Fruit fly (Drosophila melanogaster) whole organism, embryonic: ENCODE results near the gene CG11374.

Source experiments
- Asciz ChIP-seq: fragments of 200-800 bp; sonication (Bioruptor generic); optimal IDR thresholded peaks from 2 replicates; lab custom pipeline; 2017; ENCODE audit warnings: missing biosample characterization, mild to moderate bottlenecking, missing genetic modification characterization, missing genetic modification reagents
- Atf-2 ChIP-seq: fragments of 200-800 bp; sonication (Bioruptor generic); optimal IDR thresholded peaks from 2 replicates; lab custom pipeline; 2016; ENCODE audit warnings: missing biosample characterization, missing genetic modification characterization
- Bteb2 ChIP-seq: fragments of 200-800 bp; sonication (Bioruptor generic); optimal IDR thresholded peaks from 2 replicates; lab custom pipeline; 2016; ENCODE audit warnings: missing biosample characterization, missing genetic modification characterization
- CG10267 ChIP-seq: fragments of 200-800 bp; sonication (Bioruptor generic); optimal IDR thresholded peaks from 2 replicates; lab custom pipeline; 2018; ENCODE audit warnings: missing biosample characterization, mild to moderate bottlenecking, missing genetic modification characterization, moderate library complexity
- CG11696 ChIP-seq: fragments of 200-800 bp; sonication (Bioruptor generic); IDR thresholded peaks from 2 replicates; pipeline ENCODE4 v1.3.6; 2022; ENCODE audit warnings: missing biosample characterization, missing genetic modification characterization
- CG12942 ChIP-seq: fragments of 200-800 bp; sonication (Bioruptor generic); optimal IDR thresholded peaks from 3 replicates; lab custom pipeline; 2016; ENCODE audit warnings: missing biosample characterization, missing genetic modification characterization
- CG13287 ChIP-seq: fragments of 200-800 bp; sonication (Bioruptor generic); IDR thresholded peaks from 2 replicates; pipeline ENCODE4 v1.3.6; 2022; ENCODE audit warnings: missing biosample characterization, missing genetic modification characterization; ENCODE audit not compliant: partially characterized antibody
- CG13624 ChIP-seq: fragments of 200-800 bp; sonication (Bioruptor generic); optimal IDR thresholded peaks from 2 replicates; lab custom pipeline; 2016; ENCODE audit warnings: missing biosample characterization, missing genetic modification characterization
- CG14667 ChIP-seq: fragments of 200-800 bp; sonication (Bioruptor generic); IDR thresholded peaks from 2 replicates; pipeline ENCODE4 v1.3.6; 2022; ENCODE audit warnings: missing biosample characterization, missing genetic modification characterization
- CG14710 ChIP-seq: fragments of 200-800 bp; sonication (Bioruptor generic); optimal IDR thresholded peaks from 3 replicates; lab custom pipeline; 2019; ENCODE audit warnings: missing biosample characterization, mild to moderate bottlenecking, missing genetic modification characterization, moderate library complexity
- CG15514 ChIP-seq: fragments of 200-800 bp; sonication (Bioruptor generic); optimal IDR thresholded peaks from 3 replicates; lab custom pipeline; 2017; ENCODE audit warnings: missing biosample characterization, missing genetic modification characterization, mild to moderate bottlenecking, moderate library complexity, missing genetic modification reagents
- CG15696 ChIP-seq: fragments of 200-800 bp; sonication (Bioruptor generic); optimal IDR thresholded peaks from 2 replicates; lab custom pipeline; 2019; ENCODE audit warnings: missing biosample characterization, mild to moderate bottlenecking, missing genetic modification characterization, moderate library complexity
- CG17829 ChIP-seq: fragments of 200-800 bp; optimal IDR thresholded peaks from 2 replicates; lab custom pipeline; 2019; ENCODE audit warnings: missing biosample characterization, mild to moderate bottlenecking, missing genetic modification characterization, moderate library complexity
- CG18619 ChIP-seq: fragments of 200-800 bp; sonication (Bioruptor generic); optimal IDR thresholded peaks from 3 replicates; lab custom pipeline; 2017; ENCODE audit warnings: missing biosample characterization, mild to moderate bottlenecking, missing genetic modification characterization
- CG2116 ChIP-seq: fragments of 200-800 bp; sonication (Bioruptor generic); optimal IDR thresholded peaks from 3 replicates; lab custom pipeline; 2018; ENCODE audit warnings: missing biosample characterization, mild to moderate bottlenecking, missing genetic modification characterization
- CG2120 ChIP-seq: fragments of 200-800 bp; sonication (Bioruptor generic); optimal IDR thresholded peaks from 3 replicates; lab custom pipeline; 2016; ENCODE audit warnings: missing biosample characterization, missing genetic modification characterization
- CG2129 ChIP-seq: fragments of 200-800 bp; sonication (Bioruptor generic); IDR thresholded peaks from 2 replicates; pipeline ENCODE4 v1.3.6; 2022; ENCODE audit warnings: missing biosample characterization, missing genetic modification characterization; ENCODE audit not compliant: partially characterized antibody
- CG2889 ChIP-seq: fragments of 200-800 bp; sonication (Bioruptor generic); IDR thresholded peaks from 3 replicates; pipeline ENCODE4 v1.3.6; 2022; ENCODE audit warnings: missing biosample characterization, missing genetic modification characterization
- CG31388 ChIP-seq: fragments of 200-800 bp; sonication (Bioruptor generic); optimal IDR thresholded peaks from 2 replicates; lab custom pipeline; 2016; ENCODE audit warnings: missing biosample characterization, missing genetic modification characterization
- CG32767 ChIP-seq: fragments of 200-800 bp; sonication (Bioruptor generic); IDR thresholded peaks from 2 replicates; pipeline ENCODE4 v1.3.6; 2022; ENCODE audit warnings: missing biosample characterization, missing genetic modification characterization
- CG4854 ChIP-seq: fragments of 200-800 bp; sonication (Bioruptor generic); optimal IDR thresholded peaks from 2 replicates; lab custom pipeline; 2016; ENCODE audit warnings: missing biosample characterization, missing genetic modification characterization, inconsistent platforms
- CG6765 ChIP-seq: fragments of 200-800 bp; sonication (Bioruptor generic); optimal IDR thresholded peaks from 3 replicates; lab custom pipeline; 2017; ENCODE audit warnings: missing biosample characterization, mild to moderate bottlenecking, missing genetic modification characterization
- CG8388 ChIP-seq: fragments of 200-800 bp; sonication (Bioruptor generic); optimal IDR thresholded peaks from 2 replicates; lab custom pipeline; 2019; ENCODE audit warnings: missing biosample characterization, mild to moderate bottlenecking, missing genetic modification characterization, moderate library complexity
- CG8924 ChIP-seq: fragments of 200-800 bp; optimal IDR thresholded peaks from 3 replicates; lab custom pipeline; 2019; ENCODE audit warnings: missing biosample characterization, mild to moderate bottlenecking, missing genetic modification characterization, moderate library complexity
- CG9215 ChIP-seq: fragments of 200-800 bp; sonication (Bioruptor generic); IDR thresholded peaks from 2 replicates; pipeline ENCODE4 v1.3.6; 2022; ENCODE audit warnings: missing biosample characterization, missing genetic modification characterization
- CG9609 ChIP-seq: fragments of 200-800 bp; sonication (Bioruptor generic); optimal IDR thresholded peaks from 3 replicates; lab custom pipeline; 2016; ENCODE audit warnings: missing biosample characterization, missing genetic modification characterization
- CG9797 ChIP-seq: fragments of 200-800 bp; sonication (Bioruptor generic); optimal IDR thresholded peaks from 3 replicates; lab custom pipeline; 2018; ENCODE audit warnings: missing biosample characterization, mild to moderate bottlenecking, missing genetic modification characterization
- CHES-1-like ChIP-seq: fragments of 200-800 bp; sonication (Bioruptor generic); optimal IDR thresholded peaks from 2 replicates; lab custom pipeline; 2016; ENCODE audit warnings: missing biosample characterization, missing genetic modification characterization
- Dfd ChIP-seq, 2 experiments: fragments of >200 bp; optimal IDR thresholded peaks; 2 replicates each; lab custom pipeline; 2017; ENCODE audit warnings: missing biosample characterization in 2 of 2, missing genetic modification characterization in 2 of 2
- Drgx ChIP-seq: fragments of 200-800 bp; sonication (Bioruptor generic); IDR thresholded peaks from 2 replicates; pipeline ENCODE4 v1.3.6; 2022; ENCODE audit warnings: missing biosample characterization, missing genetic modification characterization
- E2f1 ChIP-seq: fragments of 200-800 bp; sonication (Bioruptor generic); IDR thresholded peaks from 2 replicates; pipeline ENCODE4 v1.3.6; 2022; ENCODE audit warnings: missing biosample characterization, missing genetic modification characterization
- Ets65A ChIP-seq: fragments of 200-800 bp; sonication (Bioruptor generic); peaks from one replicate; lab custom pipeline; 2016; ENCODE audit warnings: missing biosample characterization, missing genetic modification characterization
- H2.0 ChIP-seq: fragments of 200-800 bp; sonication (Bioruptor generic); IDR thresholded peaks from 2 replicates; pipeline ENCODE4 v1.3.6; 2022; ENCODE audit warnings: missing biosample characterization, missing genetic modification characterization
- HLH54F ChIP-seq: fragments of 200-800 bp; sonication (Bioruptor generic); optimal IDR thresholded peaks from 3 replicates; lab custom pipeline; 2016; ENCODE audit warnings: missing biosample characterization, missing genetic modification characterization
- Nf-YA ChIP-seq: fragments of 200-800 bp; sonication (Bioruptor generic); IDR thresholded peaks from 2 replicates; pipeline ENCODE4 v1.3.6; 2022; ENCODE audit warnings: missing biosample characterization, missing genetic modification characterization
- Sry-β ChIP-seq: fragments of 200-800 bp; sonication (Bioruptor generic); optimal IDR thresholded peaks from 2 replicates; lab custom pipeline; 2018; ENCODE audit warnings: missing biosample characterization, mild to moderate bottlenecking, missing genetic modification characterization, moderate library complexity
- TFAM ChIP-seq: fragments of 200-800 bp; sonication (Bioruptor generic); optimal IDR thresholded peaks from 2 replicates; lab custom pipeline; 2017; ENCODE audit warnings: missing biosample characterization, missing genetic modification characterization, inconsistent platforms
- chif ChIP-seq, 2 experiments: fragments of 200-800 bp; sonication (Bioruptor generic); optimal IDR thresholded peaks; 3 replicates each; lab custom pipeline; 2016; ENCODE audit warnings: missing biosample characterization in 2 of 2, missing genetic modification characterization in 2 of 2
- dmrt11E ChIP-seq: fragments of 200-800 bp; sonication (Bioruptor generic); optimal IDR thresholded peaks from 3 replicates; lab custom pipeline; 2018; ENCODE audit warnings: missing biosample characterization, mild to moderate bottlenecking, missing genetic modification characterization, moderate library complexity
- dpn ChIP-seq, 2 experiments: fragments of 200-800 bp; sonication (Bioruptor generic); optimal IDR thresholded peaks; 3 replicates each; lab custom pipeline; 2016; ENCODE audit warnings: missing biosample characterization in 2 of 2, missing genetic modification characterization in 2 of 2
- ems ChIP-seq: fragments of 200-800 bp; sonication (Bioruptor generic); optimal IDR thresholded peaks from 3 replicates; lab custom pipeline; 2016; ENCODE audit warnings: missing biosample characterization, missing genetic modification characterization
- ftz-f1 ChIP-seq: fragments of 200-800 bp; sonication (Bioruptor generic); optimal IDR thresholded peaks from 2 replicates; lab custom pipeline; 2016; ENCODE audit warnings: missing biosample characterization, missing genetic modification characterization
- grn ChIP-seq: fragments of 200-800 bp; sonication (Bioruptor generic); optimal IDR thresholded peaks from 3 replicates; lab custom pipeline; 2017; ENCODE audit warnings: missing biosample characterization, missing genetic modification characterization
- ind ChIP-seq: fragments of 200-800 bp; sonication (Bioruptor generic); optimal IDR thresholded peaks from 3 replicates; lab custom pipeline; 2016; ENCODE audit warnings: missing biosample characterization, missing genetic modification characterization
- knrl ChIP-seq: fragments of 200-800 bp; sonication (Bioruptor generic); IDR thresholded peaks from 3 replicates; pipeline ENCODE4 v1.3.6; 2022; ENCODE audit warnings: missing biosample characterization, missing genetic modification characterization; ENCODE audit not compliant: partially characterized antibody
- luna ChIP-seq: fragments of 200-800 bp; sonication (Bioruptor generic); optimal IDR thresholded peaks from 2 replicates; lab custom pipeline; 2016; ENCODE audit warnings: missing biosample characterization, missing genetic modification characterization
- pnt ChIP-seq: fragments of 200-800 bp; sonication (Bioruptor generic); optimal IDR thresholded peaks from 3 replicates; lab custom pipeline; 2016; ENCODE audit warnings: missing biosample characterization, missing genetic modification characterization
- ranshi ChIP-seq: fragments of 200-800 bp; sonication (Bioruptor generic); IDR thresholded peaks from 2 replicates; pipeline ENCODE4 v1.3.6; 2022; ENCODE audit warnings: missing biosample characterization, missing genetic modification characterization
- salm ChIP-seq: fragments of 200-800 bp; sonication (Bioruptor generic); optimal IDR thresholded peaks from 2 replicates; lab custom pipeline; 2018; ENCODE audit warnings: missing biosample characterization, mild to moderate bottlenecking, missing genetic modification characterization
- stwl ChIP-seq: fragments of 200-800 bp; sonication (Bioruptor generic); optimal IDR thresholded peaks from 3 replicates; lab custom pipeline; 2018; ENCODE audit warnings: missing biosample characterization, mild to moderate bottlenecking, missing genetic modification characterization, moderate library complexity
- zen ChIP-seq: fragments of 200-800 bp; sonication (Bioruptor generic); optimal IDR thresholded peaks from 3 replicates; lab custom pipeline; 2018; ENCODE audit warnings: missing biosample characterization, mild to moderate bottlenecking, missing genetic modification characterization, moderate library complexity
- zen2 ChIP-seq: fragments of 200-800 bp; sonication (Bioruptor generic); IDR thresholded peaks from 3 replicates; pipeline ENCODE4 v1.3.6; 2022; ENCODE audit warnings: missing biosample characterization, missing genetic modification characterization; ENCODE audit not compliant: partially characterized antibody

CG11374 gene

dm6 chr2L:114429-114828, 38.3 kb downstream of the CG11374 start, which contains the start of gene ND-15 (continued):
- TF ChIP-seq CG4854 (GFP tag; lab: Kevin White, UChicago): no peak
- no peak for TF ChIP-seq Sry-β
- peak; percentile 14 for TF ChIP-seq CG14710 (tag; lab: Kevin White, UChicago)
- TF ChIP-seq chif (GFP tag; optimal IDR thresholded peaks at IDR 0.05; lab: Kevin White, UChicago): no peak
- TF ChIP-seq CG32767: no peak
- no peak for TF ChIP-seq ftz-f1 (GFP tag; lab: Kevin White, UChicago)
- peak; percentile 86 for TF ChIP-seq CG15514 (GFP tag; lab: Kevin White, UChicago)
- TF ChIP-seq CG31388: no peak
- TF ChIP-seq CG18619 (GFP tag; lab: Kevin White, UChicago): no peak
- no peak for TF ChIP-seq ems (GFP tag; lab: Kevin White, UChicago)
- no peak for TF ChIP-seq Dfd (GFP tag; optimal IDR thresholded peaks at IDR 0.05; lab: Kevin White, UChicago)
- no peak for TF ChIP-seq salm (tag; lab: Kevin White, UChicago)
- no peak for TF ChIP-seq dpn (GFP tag; optimal IDR thresholded peaks at IDR 0.05; lab: Kevin White, UChicago)
- TF ChIP-seq CG15696 (tag; lab: Kevin White, UChicago): no peak
- TF ChIP-seq CG8388: no peak
- TF ChIP-seq dmrt11E (tag; lab: Kevin White, UChicago): no peak
- TF ChIP-seq CG17829 (tag; lab: Kevin White, UChicago): no peak
- TF ChIP-seq zen2 (GFP tag; lab: Robert Waterston, UW): peak; percentile 46; the same call in 1 of the 3 replicates
- no peak for TF ChIP-seq CG14667 (GFP tag; lab: Robert Waterston, UW)
- TF ChIP-seq ranshi (GFP tag; lab: Robert Waterston, UW): no peak
- peak; percentile 73; the same call in 2 of the 3 replicates for TF ChIP-seq knrl (GFP tag; lab: Robert Waterston, UW)
- no peak for TF ChIP-seq CG8924 (tag; lab: Kevin White, UChicago)
- TF ChIP-seq CG2116: peak; percentile 93
- no peak for TF ChIP-seq CG9609 (GFP tag; lab: Kevin White, UChicago)
- no peak for TF ChIP-seq TFAM (GFP tag; lab: Kevin White, UChicago)
- TF ChIP-seq HLH54F (GFP tag; lab: Kevin White, UChicago): no peak
- TF ChIP-seq Drgx: no peak
- TF ChIP-seq Bteb2 (GFP tag; lab: Kevin White, UChicago): no peak
- TF ChIP-seq CG2129 (GFP tag; lab: Robert Waterston, UW): peak; percentile 45; the same call in 1 of the 2 replicates
- no peak for TF ChIP-seq Asciz (GFP tag; lab: Kevin White, UChicago)
- TF ChIP-seq CG12942: no peak
- no peak for TF ChIP-seq CG9797
- TF ChIP-seq grn: no peak
- no peak for TF ChIP-seq CG2120 (GFP tag; lab: Kevin White, UChicago)
- TF ChIP-seq H2.0 (GFP tag; lab: Robert Waterston, UW): no peak
- peak; percentile 84 for TF ChIP-seq CG13287 (GFP tag; lab: Robert Waterston, UW)
- no peak for TF ChIP-seq E2f1 (GFP tag; lab: Robert Waterston, UW)
- no peak for TF ChIP-seq Atf-2 (GFP tag; lab: Kevin White, UChicago)
- no peak for TF ChIP-seq CG13624
- no peak for TF ChIP-seq Nf-YA (GFP tag; lab: Robert Waterston, UW)
- no peak for TF ChIP-seq CG10267 (tag; lab: Kevin White, UChicago)
- no peak for TF ChIP-seq pnt (GFP tag; lab: Kevin White, UChicago)
- TF ChIP-seq CG11696: no peak
- peak; percentile 44 for TF ChIP-seq stwl (tag; lab: Kevin White, UChicago)
- TF ChIP-seq CG9215 (GFP tag; lab: Robert Waterston, UW): no peak
- TF ChIP-seq CG6765: no peak
- no peak for TF ChIP-seq luna (GFP tag; lab: Kevin White, UChicago)
- TF ChIP-seq Ets65A: no peak
- TF ChIP-seq zen (tag; lab: Kevin White, UChicago): no peak
- no peak for TF ChIP-seq ind
- no peak for TF ChIP-seq CHES-1-like
- no peak for TF ChIP-seq CG2889 (GFP tag; lab: Robert Waterston, UW)
